Comparison of ENCODE assay signal across 4 worm cellular contexts in the genomic region with DNA sequence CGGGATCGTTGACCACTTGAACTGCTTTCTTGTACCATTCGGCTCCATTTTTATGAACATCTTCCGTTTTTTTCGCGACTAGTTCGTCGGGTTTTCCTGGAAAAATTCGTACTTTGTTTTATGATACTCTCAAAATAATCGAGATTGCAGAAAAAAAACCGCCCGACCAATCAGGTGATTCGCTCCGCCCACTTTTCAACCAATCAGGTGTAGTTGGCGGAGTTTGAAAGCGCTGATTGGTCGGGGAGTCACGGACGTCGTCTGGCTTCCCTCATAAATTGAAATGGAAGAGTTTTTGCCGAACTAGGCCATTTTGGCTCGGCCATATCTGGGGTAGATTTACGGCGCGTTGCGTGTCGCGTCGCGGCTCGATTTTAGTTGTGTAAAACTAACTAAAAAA.
TF ChIP-seq lines count a peak whose summit lies in the region.

No protein-coding gene starts in this region.

TF ChIP-seq in whole organism, L3 larva, 47 proteins besides CTCF, POLR2A, EP300 and RAD21:
- TF ChIP-seq nhr-76 (tag; optimal IDR thresholded peaks at IDR 0.05; lab: Kevin White, UChicago) (no peak), nfya-1 (tag; optimal IDR thresholded peaks at IDR 0.05; lab: Kevin White, UChicago; ENCODE audit: insufficient read depth) (peak; percentile 87)

TF ChIP-seq in whole organism, L4 larva, 104 proteins besides CTCF, POLR2A, EP300 and RAD21:
- TF ChIP-seq ceh-32 (tag; optimal IDR thresholded peaks at IDR 0.05; lab: Kevin White, UChicago; ENCODE audit: poor library complexity) = no peak
- 0 out of 2 replicates have a peak, but pooled peaks have one; percentile 43 for TF ChIP-seq dmd-9 (GFP tag; IDR thresholded peaks at IDR 0.05; lab: Robert Waterston, UW)
- no peak for TF ChIP-seq gei-8 (GFP tag; optimal IDR thresholded peaks at IDR 0.05; lab: Kevin White, UChicago)
- no peak for TF ChIP-seq ztf-11 (tag; optimal IDR thresholded peaks at IDR 0.05; lab: Kevin White, UChicago)
- TF ChIP-seq rbr-2 (tag; optimal IDR thresholded peaks at IDR 0.05; lab: Kevin White, UChicago) = no peak
- no peak for TF ChIP-seq egl-27 (tag; optimal IDR thresholded peaks at IDR 0.05; lab: Kevin White, UChicago)
- TF ChIP-seq hmg-1.1 (GFP tag; IDR thresholded peaks at IDR 0.05; lab: Robert Waterston, UW) = no peak
- no peak for TF ChIP-seq lir-3 (tag; optimal IDR thresholded peaks at IDR 0.05; lab: Kevin White, UChicago)
- 0 out of 4 replicates have a peak, but pooled peaks of 1 of the 2 experiments have one; percentile 22 for TF ChIP-seq madf-5 (GFP tag; IDR thresholded peaks at IDR 0.05; lab: Robert Waterston, UW)
- TF ChIP-seq aha-1 (tag; lab: Kevin White, UChicago) = peak; percentile 60
- TF ChIP-seq ces-1 (GFP tag; optimal IDR thresholded peaks at IDR 0.05; lab: Kevin White, UChicago) = no peak
- no peak for TF ChIP-seq zfp-3 (GFP tag; conservative IDR thresholded peaks at IDR 0.05; lab: Robert Waterston, UW)
- TF ChIP-seq F49E8.2 (tag; optimal IDR thresholded peaks at IDR 0.05; lab: Kevin White, UChicago; ENCODE audit: borderline replicate concordance) = no peak
- TF ChIP-seq hlh-11 (tag; optimal IDR thresholded peaks at IDR 0.05; lab: Kevin White, UChicago) = no peak
- no peak for TF ChIP-seq vab-7 (GFP tag; IDR thresholded peaks at IDR 0.05; lab: Robert Waterston, UW)
- TF ChIP-seq D1046.2 (GFP tag; IDR thresholded peaks at IDR 0.05; lab: Robert Waterston, UW) = no peak
TF ChIP-seq in whole organism, L4 larva: peak in this region for 3.

TF ChIP-seq in whole organism, late embryonic, 69 proteins besides CTCF, POLR2A, EP300 and RAD21:
- TF ChIP-seq nfya-1 (tag; optimal IDR thresholded peaks at IDR 0.05; lab: Kevin White, UChicago) (peak; percentile 79), odd-2 (tag; optimal IDR thresholded peaks at IDR 0.05; lab: Kevin White, UChicago) (no peak), unc-3 (GFP tag; conservative IDR thresholded peaks at IDR 0.05; lab: Robert Waterston, UW) (no peak), unc-3 (tag; optimal IDR thresholded peaks at IDR 0.05; lab: Kevin White, UChicago) (no peak)

TF ChIP-seq in whole organism, young adult, 124 proteins besides CTCF, POLR2A, EP300 and RAD21:
- no peak for TF ChIP-seq sdz-38 (tag; optimal IDR thresholded peaks at IDR 0.05; lab: Kevin White, UChicago)
- TF ChIP-seq ccch-3 (GFP tag; optimal IDR thresholded peaks at IDR 0.05; lab: Kevin White, UChicago) = no peak
- TF ChIP-seq nfyb-1 (GFP tag; IDR thresholded peaks at IDR 0.05; lab: Robert Waterston, UW) = peak; percentile 73
